Worm (Caenorhabditis elegans): ENCODE results near the gene srm-3.

ce11 chrIV:9632966-9633494, 15.8 kb upstream of the srm-3 start:
- TF ChIP-seq mdl-1 (tag; optimal IDR thresholded peaks at IDR 0.05), result no peak
- no peak for TF ChIP-seq ama-1 (optimal IDR thresholded peaks at IDR 0.05)
- no peak for TF ChIP-seq unc-39 (tag; optimal IDR thresholded peaks at IDR 0.05)
- no peak for TF ChIP-seq unc-62 (GFP tag; optimal IDR thresholded peaks at IDR 0.05)
- no peak for TF ChIP-seq nhr-10 (tag; optimal IDR thresholded peaks at IDR 0.05)
- TF ChIP-seq elt-3 (tag; optimal IDR thresholded peaks at IDR 0.05), result no peak
- no peak for TF ChIP-seq lin-39 (tag; optimal IDR thresholded peaks at IDR 0.05)
- TF ChIP-seq ceh-82 (tag; optimal IDR thresholded peaks at IDR 0.05), result no peak
- no peak for TF ChIP-seq nhr-77 (tag; optimal IDR thresholded peaks at IDR 0.05)

All from whole organism, L2 larva.